Fruit fly (Drosophila melanogaster) whole organism, embryonic: Measurements from ENCODE around the gene CG13029.

Experiments used
- Atf-2 ChIP-seq: fragments of 200-800 bp; sonication (Bioruptor generic); optimal IDR thresholded peaks from 2 replicates; lab custom pipeline; 2016; ENCODE audit warnings: missing biosample characterization, missing genetic modification characterization
- Atf6 ChIP-seq: fragments of 200-800 bp; sonication (Bioruptor generic); IDR thresholded peaks from 2 replicates; pipeline ENCODE4 v1.3.6; 2022; ENCODE audit warnings: missing biosample characterization, missing genetic modification characterization
- CG1024 ChIP-seq: fragments of 200-800 bp; sonication (Bioruptor generic); IDR thresholded peaks from 2 replicates; pipeline ENCODE4 v1.3.6; 2022; ENCODE audit warnings: missing biosample characterization, missing genetic modification characterization
- CG10959 ChIP-seq: fragments of 200-800 bp; sonication (Bioruptor generic); IDR thresholded peaks from 2 replicates; pipeline ENCODE4 v1.3.6; 2022; ENCODE audit warnings: missing biosample characterization, missing genetic modification characterization
- CG12299 ChIP-seq: fragments of 200-800 bp; sonication (Bioruptor generic); optimal IDR thresholded peaks from 2 replicates; lab custom pipeline; 2018; ENCODE audit warnings: missing biosample characterization, mild to moderate bottlenecking, missing genetic modification characterization
- CG12391 ChIP-seq: fragments of 200-800 bp; sonication (Bioruptor generic); optimal IDR thresholded peaks from 3 replicates; lab custom pipeline; 2018; ENCODE audit warnings: missing biosample characterization, mild to moderate bottlenecking, missing genetic modification characterization, moderate library complexity
- CG14441 ChIP-seq: fragments of 200-800 bp; sonication (Bioruptor generic); IDR thresholded peaks from 2 replicates; pipeline ENCODE4 v1.3.6; 2022; ENCODE audit warnings: missing biosample characterization, missing genetic modification characterization
- CG17186 ChIP-seq: fragments of 200-800 bp; sonication (Bioruptor generic); optimal IDR thresholded peaks from 3 replicates; lab custom pipeline; 2017; ENCODE audit warnings: missing biosample characterization, missing genetic modification reagents, missing genetic modification characterization
- CG1792 ChIP-seq: fragments of 200-800 bp; sonication (Bioruptor generic); optimal IDR thresholded peaks from 2 replicates; lab custom pipeline; 2016; ENCODE audit warnings: missing biosample characterization, missing genetic modification characterization
- CG18262 ChIP-seq: fragments of 200-800 bp; optimal IDR thresholded peaks from 3 replicates; lab custom pipeline; 2019; ENCODE audit warnings: missing biosample characterization, mild to moderate bottlenecking, missing genetic modification characterization, moderate library complexity
- CG2116 ChIP-seq: fragments of 200-800 bp; sonication (Bioruptor generic); optimal IDR thresholded peaks from 3 replicates; lab custom pipeline; 2018; ENCODE audit warnings: missing biosample characterization, mild to moderate bottlenecking, missing genetic modification characterization
- CG3726 ChIP-seq: fragments of 200-800 bp; sonication (Bioruptor generic); IDR thresholded peaks from 3 replicates; pipeline ENCODE4, ENCODE4 v1.3.6; 2022; ENCODE audit warnings: missing biosample characterization, missing genetic modification characterization
- CG3847 ChIP-seq: fragments of 200-800 bp; sonication (Bioruptor generic); IDR thresholded peaks from 2 replicates; pipeline ENCODE4 v1.3.6; 2022; ENCODE audit warnings: missing biosample characterization, missing genetic modification characterization
- CG4820 ChIP-seq: fragments of 200-800 bp; sonication (Bioruptor generic); optimal IDR thresholded peaks from 3 replicates; lab custom pipeline; 2016; ENCODE audit warnings: missing biosample characterization, missing genetic modification characterization
- CG4854 ChIP-seq: fragments of 200-800 bp; sonication (Bioruptor generic); optimal IDR thresholded peaks from 2 replicates; lab custom pipeline; 2016; ENCODE audit warnings: missing biosample characterization, missing genetic modification characterization, inconsistent platforms
- CG5953 ChIP-seq: fragments of 200-800 bp; sonication (Bioruptor generic); IDR thresholded peaks from 2 replicates; pipeline ENCODE4 v1.3.6; 2022; ENCODE audit warnings: missing biosample characterization, missing genetic modification characterization
- CG6654 ChIP-seq: fragments of 200-800 bp; sonication (Bioruptor generic); optimal IDR thresholded peaks from 2 replicates; lab custom pipeline; 2017; ENCODE audit warnings: missing biosample characterization, mild to moderate bottlenecking, missing genetic modification characterization
- CG8359 ChIP-seq: fragments of 200-800 bp; sonication (Bioruptor generic); optimal IDR thresholded peaks from 2 replicates; lab custom pipeline; 2017; ENCODE audit warnings: missing biosample characterization, mild to moderate bottlenecking, missing genetic modification characterization, borderline replicate concordance
- Deaf1 ChIP-seq: fragments of 200-800 bp; optimal IDR thresholded peaks from 3 replicates; lab custom pipeline; 2019; ENCODE audit warnings: missing biosample characterization, mild to moderate bottlenecking, missing genetic modification characterization, moderate library complexity
- Dek ChIP-seq: fragments of 200-800 bp; sonication (Bioruptor generic); optimal IDR thresholded peaks from 3 replicates; lab custom pipeline; 2019; ENCODE audit warnings: missing biosample characterization, mild to moderate bottlenecking, missing genetic modification characterization, moderate library complexity
- Doc2 ChIP-seq: fragments of 200-800 bp; sonication (Bioruptor generic); IDR thresholded peaks from 2 replicates; pipeline ENCODE4 v1.3.6; 2022; ENCODE audit warnings: missing biosample characterization, missing genetic modification characterization
- Ets97D ChIP-seq: fragments of 200-800 bp; sonication (Bioruptor generic); optimal IDR thresholded peaks from 3 replicates; lab custom pipeline; 2016; ENCODE audit warnings: missing biosample characterization, missing genetic modification characterization
- Fer1 ChIP-seq: fragments of 200-800 bp; sonication (Bioruptor generic); optimal IDR thresholded peaks from 2 replicates; lab custom pipeline; 2017; ENCODE audit warnings: missing biosample characterization, mild to moderate bottlenecking, missing genetic modification characterization
- Fer3 ChIP-seq: fragments of 200-800 bp; sonication (Bioruptor generic); optimal IDR thresholded peaks from 2 replicates; lab custom pipeline; 2018; ENCODE audit warnings: missing biosample characterization, mild to moderate bottlenecking, missing genetic modification characterization, moderate library complexity
- HHEX ChIP-seq: fragments of 200-800 bp; sonication (Bioruptor generic); optimal IDR thresholded peaks from 3 replicates; lab custom pipeline; 2017; ENCODE audit warnings: missing biosample characterization, mild to moderate bottlenecking, missing genetic modification characterization, missing genetic modification reagents
- HLH54F ChIP-seq: fragments of 200-800 bp; sonication (Bioruptor generic); optimal IDR thresholded peaks from 3 replicates; lab custom pipeline; 2016; ENCODE audit warnings: missing biosample characterization, missing genetic modification characterization
- HLHmδ ChIP-seq: fragments of 200-800 bp; sonication (Bioruptor generic); optimal IDR thresholded peaks from 2 replicates; lab custom pipeline; 2018; ENCODE audit warnings: missing biosample characterization, mild to moderate bottlenecking, missing genetic modification characterization, moderate library complexity
- Hand ChIP-seq: fragments of 200-800 bp; sonication (Bioruptor generic); optimal IDR thresholded peaks from 2 replicates; lab custom pipeline; 2017; ENCODE audit warnings: mild to moderate bottlenecking, missing biosample characterization, missing genetic modification reagents, missing genetic modification characterization
- Lpt ChIP-seq: fragments of >200 bp; optimal IDR thresholded peaks from 2 replicates; lab custom pipeline; 2018; ENCODE audit warnings: missing biosample characterization, missing genetic modification characterization
- Meics ChIP-seq: fragments of 200-800 bp; sonication (Bioruptor generic); optimal IDR thresholded peaks from 2 replicates; lab custom pipeline; 2017; ENCODE audit warnings: missing biosample characterization, mild to moderate bottlenecking, missing genetic modification characterization
- Optix ChIP-seq: fragments of 200-800 bp; sonication (Bioruptor generic); IDR thresholded peaks from 3 replicates; pipeline ENCODE4 v1.3.6; 2022; ENCODE audit warnings: missing biosample characterization, missing genetic modification characterization
- PHDP ChIP-seq: fragments of 200-800 bp; sonication (Bioruptor generic); optimal IDR thresholded peaks from 3 replicates; lab custom pipeline; 2018; ENCODE audit warnings: missing biosample characterization, mild to moderate bottlenecking, missing genetic modification characterization, moderate library complexity
- Trl ChIP-seq, 3 experiments: fragments of >200 bp in 2 of 3; fragments of 200-800 bp in 1 of 3; sonication (Bioruptor generic) in 1 of 3; optimal IDR thresholded peaks; 2 replicates in 1 of 3; 3 replicates in 2 of 3; lab custom pipeline; 2016 to 2017; ENCODE audit warnings: missing biosample characterization in 1 of 3, missing genetic modification characterization in 1 of 3
- Xbp1 ChIP-seq: fragments of 200-800 bp; sonication (Bioruptor generic); optimal IDR thresholded peaks from 3 replicates; lab custom pipeline; 2016; ENCODE audit warnings: missing biosample characterization, mild to moderate bottlenecking, missing genetic modification characterization
- al ChIP-seq: fragments of 200-800 bp; sonication (Bioruptor generic); IDR thresholded peaks from 2 replicates; pipeline ENCODE4 v1.3.6; 2022; ENCODE audit warnings: missing biosample characterization, missing genetic modification characterization
- amos ChIP-seq: fragments of 200-800 bp; sonication (Bioruptor generic); IDR thresholded peaks from 2 replicates; pipeline ENCODE4 v1.3.6; 2022; ENCODE audit warnings: missing biosample characterization, missing genetic modification characterization; ENCODE audit not compliant: partially characterized antibody
- bab2 ChIP-seq: fragments of 200-800 bp; sonication (Bioruptor generic); optimal IDR thresholded peaks from 2 replicates; lab custom pipeline; 2016; ENCODE audit warnings: missing biosample characterization, missing genetic modification characterization
- cas ChIP-seq: fragments of 200-800 bp; sonication (Bioruptor generic); IDR thresholded peaks from 2 replicates; pipeline ENCODE4 v1.3.6; 2022; ENCODE audit warnings: missing biosample characterization, missing genetic modification characterization
- crol ChIP-seq: fragments of 200-800 bp; sonication (Bioruptor generic); IDR thresholded peaks from 2 replicates; pipeline ENCODE4 v1.3.6; 2022; ENCODE audit warnings: missing biosample characterization, missing genetic modification characterization
- danr ChIP-seq: fragments of 200-800 bp; sonication (Bioruptor generic); IDR thresholded peaks from 2 replicates; pipeline ENCODE4 v1.3.6; 2022; ENCODE audit warnings: missing biosample characterization, missing genetic modification characterization
- fd64A ChIP-seq: fragments of 200-800 bp; sonication (Bioruptor generic); optimal IDR thresholded peaks from 3 replicates; lab custom pipeline; 2018; ENCODE audit warnings: missing biosample characterization, mild to moderate bottlenecking, missing genetic modification characterization
- gce ChIP-seq: fragments of 200-800 bp; sonication (Bioruptor generic); IDR thresholded peaks from 3 replicates; pipeline ENCODE4 v1.3.6; 2022; ENCODE audit warnings: missing biosample characterization, missing genetic modification characterization
- ind ChIP-seq: fragments of 200-800 bp; sonication (Bioruptor generic); optimal IDR thresholded peaks from 3 replicates; lab custom pipeline; 2016; ENCODE audit warnings: missing biosample characterization, missing genetic modification characterization
- knrl ChIP-seq: fragments of 200-800 bp; sonication (Bioruptor generic); IDR thresholded peaks from 3 replicates; pipeline ENCODE4 v1.3.6; 2022; ENCODE audit warnings: missing biosample characterization, missing genetic modification characterization; ENCODE audit not compliant: partially characterized antibody
- lmd ChIP-seq: fragments of 200-800 bp; sonication (Bioruptor generic); IDR thresholded peaks from 2 replicates; pipeline ENCODE4 v1.3.6; 2022; ENCODE audit warnings: missing biosample characterization, missing genetic modification characterization
- nau ChIP-seq: fragments of 200-800 bp; sonication (Bioruptor generic); optimal IDR thresholded peaks from 3 replicates; lab custom pipeline; 2017; ENCODE audit warnings: missing biosample characterization, mild to moderate bottlenecking, missing genetic modification characterization, missing genetic modification reagents
- org-1 ChIP-seq: fragments of 200-800 bp; sonication (Bioruptor generic); optimal IDR thresholded peaks from 2 replicates; lab custom pipeline; 2017; ENCODE audit warnings: missing biosample characterization, missing genetic modification characterization
- pros ChIP-seq: fragments of 200-800 bp; sonication (Bioruptor generic); optimal IDR thresholded peaks from 3 replicates; lab custom pipeline; 2019; ENCODE audit warnings: missing biosample characterization, mild to moderate bottlenecking, missing genetic modification characterization, moderate library complexity
- rib ChIP-seq: fragments of 200-800 bp; sonication (Bioruptor generic); IDR thresholded peaks from 2 replicates; pipeline ENCODE4 v1.3.6; 2022; ENCODE audit warnings: missing biosample characterization, missing genetic modification characterization
- seq ChIP-seq: fragments of 200-800 bp; sonication (Bioruptor generic); IDR thresholded peaks from 2 replicates; pipeline ENCODE4 v1.3.6; 2022; ENCODE audit warnings: missing biosample characterization, missing genetic modification characterization
- so ChIP-seq: fragments of 200-800 bp; sonication (Bioruptor generic); IDR thresholded peaks from 3 replicates; pipeline ENCODE4 v1.3.6; 2022; ENCODE audit warnings: missing biosample characterization, missing genetic modification characterization
- stc ChIP-seq: fragments of 200-800 bp; sonication (Bioruptor generic); IDR thresholded peaks from 2 replicates; pipeline ENCODE4 v1.3.6; 2022; ENCODE audit warnings: missing biosample characterization, missing genetic modification characterization

The CG13029 gene

DNA sequence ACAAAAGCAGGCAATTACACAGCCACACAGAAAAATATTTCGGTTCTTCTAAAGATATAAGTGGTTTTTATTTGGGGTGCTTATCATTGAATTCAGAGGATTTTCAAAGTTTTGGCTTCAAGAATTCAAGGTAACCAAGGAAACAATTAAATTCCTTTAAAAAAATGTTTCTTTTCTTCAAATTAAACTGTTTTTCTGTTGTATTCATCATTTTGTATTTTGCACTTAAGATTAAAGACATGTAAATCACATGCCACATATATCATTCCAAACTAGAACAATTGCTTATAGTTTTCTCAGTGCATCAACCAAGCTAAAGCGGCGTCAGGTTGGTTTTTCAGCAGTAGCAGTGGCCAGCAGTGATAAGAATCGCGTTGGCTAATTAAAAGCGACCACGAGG is 19.9 kb upstream of the CG13029 start (continued):
- peak; percentile 43; the same call in 1 of the 2 replicates for TF ChIP-seq seq (GFP tag; lab: Robert Waterston, UW)
- TF ChIP-seq Trl (optimal IDR thresholded peaks at IDR 0.05; lab: Kevin White, UChicago) = no peak
- no peak for TF ChIP-seq Trl (GFP tag; optimal IDR thresholded peaks at IDR 0.05; lab: Kevin White, UChicago)
- TF ChIP-seq Deaf1 = no peak
- TF ChIP-seq Meics (GFP tag; lab: Kevin White, UChicago) = peak; percentile 61
- peak; percentile 16 for TF ChIP-seq PHDP
- TF ChIP-seq al (GFP tag; lab: Robert Waterston, UW) = peak; percentile 38; the same call in 1 of the 2 replicates
- peak; percentile 13 for TF ChIP-seq Dek (tag; lab: Kevin White, UChicago)
- TF ChIP-seq so (GFP tag; lab: Robert Waterston, UW) = 0 out of 3 replicates have a peak, but pooled peaks have one; percentile 19
- no peak for TF ChIP-seq ind
- no peak for TF ChIP-seq pros (GFP tag; lab: Kevin White, UChicago)
- no peak for TF ChIP-seq rib (GFP tag; lab: Robert Waterston, UW)
- TF ChIP-seq HLHmδ (GFP tag; lab: Kevin White, UChicago) = no peak
- TF ChIP-seq Doc2 (GFP tag; lab: Robert Waterston, UW) = no peak
- TF ChIP-seq fd64A (GFP tag; lab: Kevin White, UChicago) = no peak
- no peak for TF ChIP-seq CG12391 (tag; lab: Kevin White, UChicago)
- no peak for TF ChIP-seq CG12299
- TF ChIP-seq CG1792 = no peak
- no peak for TF ChIP-seq Xbp1 (GFP tag; lab: Kevin White, UChicago)
- no peak for TF ChIP-seq crol (GFP tag; lab: Robert Waterston, UW)
- no peak for TF ChIP-seq CG5953
- TF ChIP-seq Fer3 (tag; lab: Kevin White, UChicago) = peak; percentile 23
- no peak for TF ChIP-seq CG4820
- no peak for TF ChIP-seq CG1024 (GFP tag; lab: Robert Waterston, UW)
- no peak for TF ChIP-seq CG4854 (GFP tag; lab: Kevin White, UChicago)
- TF ChIP-seq Ets97D = no peak
- TF ChIP-seq CG8359 (GFP tag; lab: Kevin White, UChicago) = no peak
- no peak for TF ChIP-seq CG6654 (GFP tag; lab: Kevin White, UChicago)
- no peak for TF ChIP-seq CG3726
- TF ChIP-seq amos (GFP tag; lab: Robert Waterston, UW) = no peak
- no peak for TF ChIP-seq Atf-2 (GFP tag; lab: Kevin White, UChicago)
- no peak for TF ChIP-seq knrl
- TF ChIP-seq lmd (GFP tag; lab: Robert Waterston, UW) = no peak; the same call in 1 of the 2 replicates
- peak; percentile 13 for TF ChIP-seq bab2 (GFP tag; lab: Kevin White, UChicago)
- TF ChIP-seq CG17186 (GFP tag; lab: Kevin White, UChicago) = no peak
- TF ChIP-seq CG18262 (tag; lab: Kevin White, UChicago) = no peak
- no peak for TF ChIP-seq danr (GFP tag; lab: Robert Waterston, UW)
- no peak for TF ChIP-seq nau (GFP tag; lab: Kevin White, UChicago)
- no peak for TF ChIP-seq CG3847 (GFP tag; lab: Robert Waterston, UW)
- TF ChIP-seq HHEX = peak; percentile 4
- TF ChIP-seq gce (GFP tag; lab: Robert Waterston, UW) = no peak
- TF ChIP-seq org-1 = no peak
- peak; percentile 55 for TF ChIP-seq Fer1
- TF ChIP-seq Optix (GFP tag; lab: Robert Waterston, UW) = no peak
- TF ChIP-seq Hand = no peak
- TF ChIP-seq HLH54F (GFP tag; lab: Kevin White, UChicago) = no peak
- no peak for TF ChIP-seq Atf6 (GFP tag; lab: Robert Waterston, UW)
- 0 out of 2 replicates have a peak, but pooled peaks have one; percentile 41 for TF ChIP-seq CG14441 (GFP tag; lab: Robert Waterston, UW)
- TF ChIP-seq cas (GFP tag; lab: Robert Waterston, UW) = no peak
- TF ChIP-seq Lpt (GFP tag; lab: Kevin White, UChicago) = no peak
- TF ChIP-seq stc (GFP tag; lab: Robert Waterston, UW) = no peak
- TF ChIP-seq CG2116 (GFP tag; lab: Kevin White, UChicago) = no peak
- no peak for TF ChIP-seq CG10959 (GFP tag; lab: Robert Waterston, UW)
